Worm (Caenorhabditis elegans): ENCODE results near the gene CC8.2.

DNA sequence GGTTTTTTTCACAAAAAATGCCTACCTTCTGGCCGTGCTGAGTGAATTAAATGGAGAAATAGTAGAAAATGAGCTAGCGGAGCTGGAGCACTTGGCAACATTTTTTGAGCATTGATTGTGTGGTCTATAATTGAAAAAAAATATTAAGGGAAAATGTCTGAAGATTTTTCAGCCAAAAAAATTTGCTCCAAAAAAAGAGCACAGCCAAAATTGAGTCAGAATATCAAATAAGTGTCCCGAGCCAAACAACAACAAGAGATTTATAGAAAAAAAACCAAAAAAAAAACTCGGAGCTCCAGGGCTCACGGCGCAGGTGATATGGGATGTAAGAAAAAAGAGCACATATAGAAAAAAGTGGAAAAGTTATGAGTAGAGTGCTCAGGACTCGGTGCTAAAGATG is 20.1 kb upstream of the CC8.2 start, which contains the start of gene fmil-1:
- TF ChIP-seq dao-5 (tag; optimal IDR thresholded peaks at IDR 0.05) (no peak), him-1 (tag; optimal IDR thresholded peaks at IDR 0.05) (no peak)
